Worm (Caenorhabditis elegans) whole organism, L4/young adult: ENCODE results near the gene D1086.10.
"Not testable (repeated sequence)": the region's sequence is repeated elsewhere in the genome, so short reads cannot be mapped to it uniquely, and the experiment has no call there.

ENCODE experiments used
- W03F9.2 ChIP-seq: fragments of 150-350 bp; optimal IDR thresholded peaks from 2 replicates; lab custom pipeline; 2014; ENCODE audit warnings: missing biosample characterization, missing genetic modification characterization
- him-1 ChIP-seq: sonication (generic microtip); optimal IDR thresholded peaks from 2 replicates; lab custom pipeline; 2016; ENCODE audit warnings: missing genotype, missing genetic modification reagents, missing genetic modification characterization, missing compliant biosample characterization

DNA sequence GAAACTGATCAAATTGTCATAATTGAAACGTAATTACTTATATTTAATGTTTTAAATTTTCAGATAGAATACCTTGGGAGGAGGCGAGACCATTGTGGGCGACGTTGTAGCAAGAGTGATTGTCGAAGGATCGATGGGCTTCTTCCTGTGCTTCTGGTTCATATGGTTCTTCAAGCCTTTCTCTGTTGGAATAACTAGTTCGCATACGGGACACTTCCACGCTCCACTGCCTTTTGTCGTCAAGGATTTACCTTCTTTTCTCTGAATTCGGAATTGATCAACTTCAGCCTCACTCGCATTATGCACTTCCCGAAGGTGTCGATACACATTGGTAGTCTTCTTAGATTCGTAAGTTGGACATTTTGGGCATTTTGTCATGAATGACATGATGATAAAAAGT, 33.3 kb upstream of the D1086.10 start, which contains the start of gene F58D12.1:
- TF ChIP-seq W03F9.2, him-1 (tag; lab: Kevin White, UChicago): not testable (repeated sequence)
